Worm (Caenorhabditis elegans): Measurements from ENCODE around the gene K07F5.22.

The K07F5.22 gene

ce11 chrIV:9895088-9895487, 30.2 kb downstream of the K07F5.22 start, which contains the start of gene ssp-32:
ssp-32 (plus strand) TSS chrIV:9895388.
- no peak for TF ChIP-seq snu-23 (GFP tag; optimal IDR thresholded peaks at IDR 0.05)
- TF ChIP-seq irx-1 (tag; optimal IDR thresholded peaks at IDR 0.05): no peak
- TF ChIP-seq nhr-11 (tag; optimal IDR thresholded peaks at IDR 0.05): no peak
- no peak for TF ChIP-seq ceh-8 (GFP tag; optimal IDR thresholded peaks at IDR 0.05)
- no peak for TF ChIP-seq F16B12.6 (tag; optimal IDR thresholded peaks at IDR 0.05)
- TF ChIP-seq elt-2 (tag; optimal IDR thresholded peaks at IDR 0.05): no peak
- no peak for TF ChIP-seq C16A3.4 (tag; optimal IDR thresholded peaks at IDR 0.05)
- no peak for TF ChIP-seq mdl-1 (tag; optimal IDR thresholded peaks at IDR 0.05)
- no peak for TF ChIP-seq efl-3 (GFP tag; optimal IDR thresholded peaks at IDR 0.05)
- TF ChIP-seq nhr-90 (tag; optimal IDR thresholded peaks at IDR 0.05; ENCODE audit: poor library complexity): no peak
- TF ChIP-seq pax-3 (tag; optimal IDR thresholded peaks at IDR 0.05): no peak
- no peak for TF ChIP-seq snpc-4 (tag; optimal IDR thresholded peaks at IDR 0.05)
- TF ChIP-seq lin-14 (GFP tag; optimal IDR thresholded peaks at IDR 0.05): no peak

ce11 chrIV:9898712-9899111, 33.8 kb downstream of the K07F5.22 start, which contains the start of gene tbc-3:
tbc-3 (plus strand) TSS chrIV:9899012.
- TF ChIP-seq sptf-1 (tag; optimal IDR thresholded peaks at IDR 0.05): no peak
- no peak for TF ChIP-seq efl-1 (optimal IDR thresholded peaks at IDR 0.05)
- peak in 1 of 2 experiments; percentile 21 for TF ChIP-seq efl-1 (GFP tag; optimal IDR thresholded peaks at IDR 0.05 in 1 of 2)

DNA sequence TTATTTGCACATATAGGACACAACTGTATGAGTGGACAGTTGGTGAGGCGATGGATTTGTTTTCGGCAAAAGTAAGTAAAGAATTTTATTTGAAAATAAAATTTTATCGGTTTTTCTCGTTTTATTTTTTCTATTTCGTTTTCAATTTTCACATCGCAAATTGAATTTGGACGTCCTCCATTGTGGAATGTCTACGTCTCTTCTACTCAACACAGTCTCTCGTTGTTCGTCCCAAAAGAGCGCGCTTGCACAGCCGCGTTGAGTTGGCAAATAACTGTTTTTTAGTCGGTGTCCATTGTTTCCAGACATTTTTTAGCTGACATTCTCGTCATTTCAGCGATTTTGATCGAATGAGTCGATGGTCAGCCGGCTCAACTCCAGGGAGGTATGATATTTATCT, 34.3 kb downstream of the K07F5.22 start:
- no peak for TF ChIP-seq snpc-4 (tag; optimal IDR thresholded peaks at IDR 0.05)
- no peak for TF ChIP-seq C34B4.2 (tag; optimal IDR thresholded peaks at IDR 0.05)
- TF ChIP-seq alr-1 (tag; optimal IDR thresholded peaks at IDR 0.05; ENCODE audit: borderline replicate concordance): no peak
- TF ChIP-seq zag-1 (tag; optimal IDR thresholded peaks at IDR 0.05): no peak
- TF ChIP-seq efl-1 (optimal IDR thresholded peaks at IDR 0.05): peak; percentile 34 to 45
- peak; percentile 37 to 93 for TF ChIP-seq efl-1 (GFP tag; optimal IDR thresholded peaks at IDR 0.05 in 1 of 2)
- TF ChIP-seq mep-1 (tag; optimal IDR thresholded peaks at IDR 0.05): peak; percentile 19
- peak; percentile 14 for TF ChIP-seq fkh-10 (GFP tag; optimal IDR thresholded peaks at IDR 0.05)
- no peak for TF ChIP-seq ceh-63 (GFP tag; optimal IDR thresholded peaks at IDR 0.05)
- TF ChIP-seq ces-1 (GFP tag; optimal IDR thresholded peaks at IDR 0.05): no peak
- no peak for TF ChIP-seq unc-86 (tag; optimal IDR thresholded peaks at IDR 0.05)
- no peak for TF ChIP-seq mdl-1 (tag; optimal IDR thresholded peaks at IDR 0.05)
- no peak for TF ChIP-seq unc-130 (tag; optimal IDR thresholded peaks at IDR 0.05)
- TF ChIP-seq lin-14 (GFP tag; optimal IDR thresholded peaks at IDR 0.05): peak; percentile 62
- no peak for TF ChIP-seq nhr-47 (tag; optimal IDR thresholded peaks at IDR 0.05)
- TF ChIP-seq lin-35 (GFP tag; optimal IDR thresholded peaks at IDR 0.05): peak; percentile 10 to 66
- no peak for TF ChIP-seq swsn-7 (tag; optimal IDR thresholded peaks at IDR 0.05)
- no peak for TF ChIP-seq nhr-71 (tag; optimal IDR thresholded peaks at IDR 0.05)
- TF ChIP-seq ztf-11 (tag; optimal IDR thresholded peaks at IDR 0.05): no peak
- TF ChIP-seq rnt-1 (tag; optimal IDR thresholded peaks at IDR 0.05): no peak
- no peak for TF ChIP-seq elt-2 (tag; optimal IDR thresholded peaks at IDR 0.05)
- no peak for TF ChIP-seq pqm-1 (tag; optimal IDR thresholded peaks at IDR 0.05)
- TF ChIP-seq zip-4 (GFP tag; optimal IDR thresholded peaks at IDR 0.05): no peak
- no peak for TF ChIP-seq pag-3 (tag; optimal IDR thresholded peaks at IDR 0.05; ENCODE audit: borderline replicate concordance, insufficient read depth)
- TF ChIP-seq dpl-1 (GFP tag; optimal IDR thresholded peaks at IDR 0.05): peak; percentile 13 to 42 (median 31)
- TF ChIP-seq tbx-2 (tag; optimal IDR thresholded peaks at IDR 0.05): no peak
- TF ChIP-seq ceh-82 (tag; optimal IDR thresholded peaks at IDR 0.05): peak in 1 of 3 experiments; percentile 7
- no peak for TF ChIP-seq jun-1 (tag; optimal IDR thresholded peaks at IDR 0.05)
- TF ChIP-seq sup-37 (GFP tag; optimal IDR thresholded peaks at IDR 0.05): no peak
- TF ChIP-seq fkh-4 (tag; optimal IDR thresholded peaks at IDR 0.05; ENCODE audit: borderline replicate concordance): no peak
- no peak for TF ChIP-seq lin-15B (tag; optimal IDR thresholded peaks at IDR 0.05)
- TF ChIP-seq hlh-17 (GFP tag; optimal IDR thresholded peaks at IDR 0.05; ENCODE audit: borderline replicate concordance): no peak
- TF ChIP-seq hlh-4 (tag; optimal IDR thresholded peaks at IDR 0.05): no peak
